Fruit fly (Drosophila melanogaster) whole organism, wandering third instar larva: ENCODE measurements around the gene nom.

ENCODE experiments used
- Abd-B ChIP-seq: fragments of >200 bp; optimal IDR thresholded peaks from 2 replicates; lab custom pipeline; 2017; ENCODE audit warnings: missing biosample characterization, missing genetic modification characterization
- CG32264 ChIP-seq: fragments of 200-800 bp; sonication (Bioruptor generic); optimal IDR thresholded peaks from 2 replicates; lab custom pipeline; 2016; ENCODE audit warnings: missing biosample characterization, missing genetic modification characterization
- CG9705 ChIP-seq: fragments of 200-800 bp; sonication (Bioruptor generic); optimal IDR thresholded peaks from 2 replicates; lab custom pipeline; 2018; ENCODE audit warnings: missing biosample characterization, mild to moderate bottlenecking, missing genetic modification characterization
- CrebA ChIP-seq: fragments of 200-800 bp; sonication (Bioruptor generic); optimal IDR thresholded peaks from 2 replicates; lab custom pipeline; 2016; ENCODE audit warnings: missing biosample characterization, mild to moderate bottlenecking, missing genetic modification characterization, borderline replicate concordance
- Dfd ChIP-seq: fragments of >200 bp; optimal IDR thresholded peaks from 2 replicates; lab custom pipeline; 2017; ENCODE audit warnings: missing biosample characterization, missing genetic modification characterization
- Dif ChIP-seq: fragments of 200-275, 200-300 bp; sonication (Bioruptor generic); optimal IDR thresholded peaks from 2 replicates; lab custom pipeline; 2018; ENCODE audit warnings: missing biosample characterization, missing genetic modification characterization; ENCODE audit not compliant: partially characterized antibody
- GATAd ChIP-seq: sonication (Bioruptor generic); optimal IDR thresholded peaks from 2 replicates; lab custom pipeline; 2016; ENCODE audit warnings: missing biosample characterization, missing genetic modification characterization
- HLH106 ChIP-seq: fragments of 200-800 bp; optimal IDR thresholded peaks from 3 replicates; lab custom pipeline; 2019; ENCODE audit warnings: missing biosample characterization, mild to moderate bottlenecking, missing genetic modification characterization, moderate library complexity
- Hnf4 ChIP-seq: fragments of 200-800 bp; sonication (Bioruptor generic); optimal IDR thresholded peaks from 2 replicates; lab custom pipeline; 2016; ENCODE audit warnings: missing biosample characterization, mild to moderate bottlenecking, missing genetic modification characterization
- Hr78 ChIP-seq: fragments of >200 bp; optimal IDR thresholded peaks from 2 replicates; lab custom pipeline; 2017; ENCODE audit warnings: missing biosample characterization, missing genetic modification characterization
- Hr83 ChIP-seq: fragments of 200-300 bp; sonication (Bioruptor generic); optimal IDR thresholded peaks from 2 replicates; lab custom pipeline; 2016; ENCODE audit warnings: missing biosample characterization, mild to moderate bottlenecking, missing genetic modification characterization, moderate library complexity; ENCODE audit not compliant: poor library complexity, severe bottlenecking
- Jra ChIP-seq: sonication (Bioruptor generic); optimal IDR thresholded peaks from 2 replicates; lab custom pipeline; 2016; ENCODE audit warnings: missing biosample characterization, missing genetic modification characterization
- Myc ChIP-seq: fragments of >200 bp; optimal IDR thresholded peaks from 2 replicates; lab custom pipeline; 2017
- N ChIP-seq: fragments of >200 bp; optimal IDR thresholded peaks from 2 replicates; lab custom pipeline; 2018; ENCODE audit warnings: missing biosample characterization, missing external identifiers, missing genetic modification characterization
- Rel ChIP-seq, 2 experiments: fragments of 200-800 bp; sonication (Bioruptor generic) in 1 of 2; optimal IDR thresholded peaks; 2 replicates in 1 of 2; 3 replicates in 1 of 2; lab custom pipeline; 2016 to 2019; ENCODE audit warnings: mild to moderate bottlenecking in 2 of 2, missing biosample characterization in 2 of 2, missing genetic modification characterization in 2 of 2, moderate library complexity in 1 of 2
- Sp1 ChIP-seq: fragments of 200-800 bp; sonication (Bioruptor generic); optimal IDR thresholded peaks from 3 replicates; lab custom pipeline; 2019; ENCODE audit warnings: missing biosample characterization, mild to moderate bottlenecking, missing genetic modification characterization, moderate library complexity
- Vsx2 ChIP-seq: fragments of 200-300, 225-300 bp; sonication (Bioruptor generic); optimal IDR thresholded peaks from 2 replicates; lab custom pipeline; 2018; ENCODE audit warnings: missing biosample characterization, missing genetic modification characterization; ENCODE audit not compliant: partially characterized antibody
- brk ChIP-seq: fragments of 200-800 bp; sonication (Bioruptor generic); optimal IDR thresholded peaks from 2 replicates; lab custom pipeline; 2016; ENCODE audit warnings: missing biosample characterization, mild to moderate bottlenecking, missing genetic modification characterization
- dl ChIP-seq, 2 experiments: fragments of 175-275, 200-275 bp in 1 of 2; fragments of 200-275 bp in 1 of 2; sonication (Bioruptor generic); optimal IDR thresholded peaks; lab custom pipeline; 2018; ENCODE audit warnings: mild to moderate bottlenecking in 2 of 2, missing biosample characterization in 2 of 2, missing genetic modification characterization in 2 of 2, moderate library complexity in 2 of 2; ENCODE audit not compliant: partially characterized antibody in 2 of 2, insufficient read depth in 1 of 2
- dsf ChIP-seq: sonication (Bioruptor generic); optimal IDR thresholded peaks from 2 replicates; lab custom pipeline; 2016; ENCODE audit warnings: missing biosample characterization, missing genetic modification characterization, borderline replicate concordance
- ey ChIP-seq: fragments of 200-800 bp; sonication (Bioruptor generic); optimal IDR thresholded peaks from 2 replicates; lab custom pipeline; 2016; ENCODE audit warnings: missing biosample characterization, missing genetic modification characterization
- fru ChIP-seq: fragments of 200-800 bp; sonication (Bioruptor generic); optimal IDR thresholded peaks from 3 replicates; lab custom pipeline; 2016; ENCODE audit warnings: missing biosample characterization, mild to moderate bottlenecking, missing genetic modification characterization
- h ChIP-seq: fragments of 200-800 bp; sonication (Bioruptor generic); optimal IDR thresholded peaks from 3 replicates; lab custom pipeline; 2016; ENCODE audit warnings: missing biosample characterization, mild to moderate bottlenecking, missing genetic modification characterization
- lola ChIP-seq: fragments of >200 bp; optimal IDR thresholded peaks from 2 replicates; lab custom pipeline; 2017; ENCODE audit warnings: missing biosample characterization, missing genetic modification characterization
- pan ChIP-seq: fragments of >200 bp; optimal IDR thresholded peaks from 2 replicates; lab custom pipeline; 2017
- psq ChIP-seq: fragments of 200-800 bp; sonication (Bioruptor generic); optimal IDR thresholded peaks from 3 replicates; lab custom pipeline; 2017; ENCODE audit warnings: missing biosample characterization, mild to moderate bottlenecking, missing genetic modification characterization, moderate library complexity
- rgr ChIP-seq: fragments of 200-800 bp; sonication (Bioruptor generic); optimal IDR thresholded peaks from 3 replicates; lab custom pipeline; 2016; ENCODE audit warnings: missing biosample characterization, mild to moderate bottlenecking, missing genetic modification characterization
- sage ChIP-seq: fragments of 200-800 bp; sonication (Bioruptor generic); optimal IDR thresholded peaks from 2 replicates; lab custom pipeline; 2016; ENCODE audit warnings: missing biosample characterization, mild to moderate bottlenecking, missing genetic modification characterization
- sv ChIP-seq: fragments of 200-800 bp; sonication (Bioruptor generic); optimal IDR thresholded peaks from 3 replicates; lab custom pipeline; 2016; ENCODE audit warnings: missing biosample characterization, missing genetic modification characterization
- tai ChIP-seq: sonication (Bioruptor generic); optimal IDR thresholded peaks from 2 replicates; lab custom pipeline; 2016; ENCODE audit warnings: missing biosample characterization, missing genetic modification characterization
- usp ChIP-seq: fragments of >200 bp; optimal IDR thresholded peaks from 2 replicates; lab custom pipeline; 2017; ENCODE audit warnings: missing biosample characterization, missing genetic modification characterization
- woc ChIP-seq: sonication (Bioruptor generic); optimal IDR thresholded peaks from 2 replicates; lab custom pipeline; 2016; ENCODE audit warnings: missing biosample characterization, mild to moderate bottlenecking, missing genetic modification characterization

The nom gene

DNA sequence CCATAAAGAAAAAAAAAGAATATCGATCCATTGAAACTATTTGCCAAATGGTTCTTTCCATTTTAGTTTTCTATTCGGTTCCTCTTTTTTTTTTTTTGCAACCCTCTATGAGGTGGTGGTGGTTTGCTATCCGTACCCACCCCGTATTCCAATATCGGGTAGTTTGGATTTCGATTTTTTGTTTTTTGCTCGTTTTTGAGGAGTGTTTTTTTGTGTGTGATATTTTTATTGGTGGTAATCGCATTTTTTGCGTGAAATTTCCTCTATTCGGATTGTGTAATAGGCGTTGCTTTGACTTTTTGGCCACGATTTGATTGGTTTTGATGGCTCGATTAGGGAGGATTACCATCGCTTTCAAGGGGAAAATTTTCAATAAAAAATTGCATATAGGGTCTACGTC lies 36.5 kb upstream of the nom start:
- TF ChIP-seq dl (GFP tag; optimal IDR thresholded peaks at IDR 0.05; lab: Kevin White, UChicago; ENCODE audit: insufficient read depth in 1 of 2, partially characterized antibody in 2 of 2) = no peak
- no peak for TF ChIP-seq Hnf4
- TF ChIP-seq Rel (GFP tag; optimal IDR thresholded peaks at IDR 0.05; lab: Kevin White, UChicago) = no peak
- no peak for TF ChIP-seq Rel (tag; optimal IDR thresholded peaks at IDR 0.05; lab: Kevin White, UChicago)
- no peak for TF ChIP-seq Jra (GFP tag; lab: Kevin White, UChicago)
- no peak for TF ChIP-seq psq (GFP tag; lab: Kevin White, UChicago)
- TF ChIP-seq dsf (GFP tag; lab: Kevin White, UChicago) = no peak
- no peak for TF ChIP-seq Myc
- TF ChIP-seq CrebA (GFP tag; lab: Kevin White, UChicago) = no peak

DNA sequence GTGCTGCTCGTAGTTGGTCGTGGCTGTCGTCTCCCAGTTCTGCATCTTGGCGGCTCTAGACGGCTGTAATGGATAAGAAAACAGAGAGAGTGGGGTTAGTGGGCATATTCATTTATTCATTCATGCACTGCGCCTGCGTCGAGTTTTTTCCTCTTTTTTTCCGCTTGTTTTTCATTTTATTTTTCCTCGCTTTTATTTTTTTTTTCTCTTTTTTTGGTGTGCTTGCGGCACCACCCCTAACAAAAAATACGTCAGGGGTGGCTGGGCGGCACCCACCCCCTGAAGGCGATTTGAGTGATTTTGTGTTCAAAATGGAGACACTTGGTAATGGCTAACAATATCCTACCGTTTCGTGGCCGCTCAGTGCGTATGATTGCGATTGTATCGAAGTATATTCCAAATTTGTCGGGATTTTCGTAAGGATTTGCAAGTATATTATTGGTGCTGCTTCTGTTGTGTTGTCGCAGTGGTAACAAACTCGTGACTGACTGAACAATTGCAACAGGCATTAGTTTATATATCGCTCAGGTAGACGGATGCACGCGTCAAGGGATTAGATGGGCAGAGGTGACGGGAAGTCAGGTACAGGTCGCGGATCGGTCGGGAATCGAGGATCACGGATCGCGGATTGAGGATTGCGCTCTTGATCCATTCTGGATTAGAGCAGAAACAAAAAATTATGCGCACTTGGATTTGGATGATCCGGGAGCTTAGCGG lies 28.7 kb upstream of the nom start:
- peak; percentile 39 for TF ChIP-seq CrebA (GFP tag; lab: Kevin White, UChicago)
- TF ChIP-seq Myc = no peak
- TF ChIP-seq Sp1 (GFP tag; lab: Kevin White, UChicago) = peak; percentile 79

dm6 chr3R:8697772-8698259 lies 25.2 kb upstream of the nom start, which contains the start of gene hb:
Gene hb, minus strand, starts transcription at chr3R:8697822.
- TF ChIP-seq GATAd (GFP tag; lab: Kevin White, UChicago) (no peak), Sp1 (GFP tag; lab: Kevin White, UChicago) (no peak), CG9705 (GFP tag; lab: Kevin White, UChicago) (no peak), HLH106 (no peak), psq (GFP tag; lab: Kevin White, UChicago) (no peak), tai (GFP tag; lab: Kevin White, UChicago) (no peak), fru (GFP tag; lab: Kevin White, UChicago) (no peak), Dfd (GFP tag; lab: Kevin White, UChicago) (no peak)
- TF ChIP-seq, all 38 proteins: peak for 0

DNA sequence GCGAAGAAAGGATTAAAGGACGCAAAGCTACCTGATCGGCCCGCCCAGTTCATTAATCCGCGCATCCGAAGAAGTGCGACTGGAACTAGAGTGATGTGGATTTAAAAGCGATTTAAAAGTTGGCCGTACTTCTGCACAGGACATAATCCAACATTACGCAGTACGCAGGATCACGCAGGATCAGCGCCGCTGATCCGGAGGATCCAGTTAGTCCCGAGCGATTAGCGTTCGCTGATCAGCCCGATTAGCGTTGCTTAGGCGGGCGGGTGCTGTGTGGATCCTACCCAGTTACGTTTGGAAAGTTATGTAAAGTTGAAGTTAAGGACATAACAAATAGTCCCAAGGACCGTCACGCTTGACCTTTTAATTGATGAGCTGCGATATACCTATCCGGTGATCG lies 23.7 kb upstream of the nom start:
- no peak for TF ChIP-seq Vsx2
- no peak for TF ChIP-seq brk (GFP tag; lab: Kevin White, UChicago)
- no peak for TF ChIP-seq usp
- no peak for TF ChIP-seq Hr78 (GFP tag; lab: Kevin White, UChicago)
- TF ChIP-seq pan (lab: Kevin White, UChicago) = no peak
- TF ChIP-seq Dfd (GFP tag; lab: Kevin White, UChicago) = no peak
- TF ChIP-seq N = no peak
- TF ChIP-seq Myc = no peak
- no peak for TF ChIP-seq ey (GFP tag; lab: Kevin White, UChicago)
- TF ChIP-seq woc (GFP tag; lab: Kevin White, UChicago) = no peak
- TF ChIP-seq GATAd (GFP tag; lab: Kevin White, UChicago) = no peak
- no peak for TF ChIP-seq rgr (GFP tag; lab: Kevin White, UChicago)
- TF ChIP-seq Sp1 (GFP tag; lab: Kevin White, UChicago) = no peak
- TF ChIP-seq Dif (GFP tag; lab: Kevin White, UChicago) = no peak
- TF ChIP-seq psq (GFP tag; lab: Kevin White, UChicago) = no peak
- no peak for TF ChIP-seq sage (GFP tag; lab: Kevin White, UChicago)
- TF ChIP-seq CrebA (GFP tag; lab: Kevin White, UChicago) = no peak
- TF ChIP-seq Jra (GFP tag; lab: Kevin White, UChicago) = no peak
- TF ChIP-seq, all 38 proteins: peak for 0

- no peak for TF ChIP-seq Hnf4
- no peak for TF ChIP-seq GATAd (GFP tag; lab: Kevin White, UChicago)
- TF ChIP-seq, all 38 proteins: peak for 0
Observed at dm6 chr3R:8700660-8701059, 22.3 kb upstream of the nom start.

DNA sequence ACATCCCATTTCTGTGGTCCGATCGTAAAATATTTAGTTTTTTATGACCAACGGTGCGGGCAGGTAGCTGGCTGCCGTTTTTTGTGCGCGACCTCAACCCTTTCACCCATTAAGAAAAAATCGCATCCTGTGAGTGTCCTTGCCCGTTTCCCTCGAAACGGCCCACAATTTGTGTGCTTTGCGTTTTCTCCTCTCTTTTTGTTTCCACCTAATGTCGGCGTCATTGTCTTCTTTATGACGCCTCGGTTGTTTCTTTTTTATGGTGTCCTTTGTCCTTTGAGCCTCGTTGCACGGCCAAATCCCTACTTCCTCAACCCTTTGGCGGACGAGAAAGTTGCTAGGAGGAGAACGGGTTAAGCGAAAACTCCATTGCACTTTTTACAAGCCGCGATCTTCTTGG lies 21.8 kb upstream of the nom start:
- TF ChIP-seq sv (GFP tag; lab: Kevin White, UChicago) = no peak
- TF ChIP-seq Hnf4 = no peak
- no peak for TF ChIP-seq lola (GFP tag; lab: Kevin White, UChicago)
- no peak for TF ChIP-seq Dfd (GFP tag; lab: Kevin White, UChicago)
- TF ChIP-seq psq (GFP tag; lab: Kevin White, UChicago) = no peak
- no peak for TF ChIP-seq Abd-B (GFP tag; lab: Kevin White, UChicago)
- TF ChIP-seq Rel (GFP tag; optimal IDR thresholded peaks at IDR 0.05; lab: Kevin White, UChicago) = no peak
- no peak for TF ChIP-seq Rel (tag; optimal IDR thresholded peaks at IDR 0.05; lab: Kevin White, UChicago)
- no peak for TF ChIP-seq HLH106
- TF ChIP-seq sage (GFP tag; lab: Kevin White, UChicago) = no peak
- TF ChIP-seq Dif (GFP tag; lab: Kevin White, UChicago) = no peak
- TF ChIP-seq CrebA (GFP tag; lab: Kevin White, UChicago) = no peak
- no peak for TF ChIP-seq Jra (GFP tag; lab: Kevin White, UChicago)
- no peak for TF ChIP-seq CG32264 (GFP tag; lab: Kevin White, UChicago)
- TF ChIP-seq woc (GFP tag; lab: Kevin White, UChicago) = no peak
- TF ChIP-seq Myc = no peak
- no peak for TF ChIP-seq N
- no peak for TF ChIP-seq Hr78 (GFP tag; lab: Kevin White, UChicago)
- no peak for TF ChIP-seq h (GFP tag; lab: Kevin White, UChicago)
- no peak for TF ChIP-seq Hr83 (GFP tag; lab: Kevin White, UChicago)
- no peak for TF ChIP-seq ey (GFP tag; lab: Kevin White, UChicago)
